Worm (Caenorhabditis elegans) whole organism, mixed stage, embryonic: Measurements from ENCODE around the gene D1014.6.

Experiments used
- elt-3 ChIP-seq: fragments of 150-350 bp; optimal IDR thresholded peaks from 2 replicates; lab custom pipeline; 2014; ENCODE audit warnings: missing biosample characterization, missing genetic modification characterization
- lin-13 ChIP-seq: fragments of 150-350 bp; optimal IDR thresholded peaks from 2 replicates; lab custom pipeline; 2014; ENCODE audit warnings: missing biosample characterization, missing genetic modification characterization
- mab-5 ChIP-seq: fragments of 150-350 bp; optimal IDR thresholded peaks from 2 replicates; lab custom pipeline; 2014; ENCODE audit warnings: missing biosample characterization, missing genetic modification characterization
- nhr-237 ChIP-seq: fragments of 150-350 bp; optimal IDR thresholded peaks from 2 replicates; lab custom pipeline; 2014; ENCODE audit warnings: missing biosample characterization, missing genetic modification characterization
- pha-4 ChIP-seq: fragments of 150-350 bp; optimal IDR thresholded peaks from 2 replicates; lab custom pipeline; 2018; ENCODE audit warnings: missing biosample characterization, missing genetic modification reagents, missing genetic modification characterization
- sptf-1 ChIP-seq: sonication (generic microtip); optimal IDR thresholded peaks from 2 replicates; lab custom pipeline; 2017; ENCODE audit warnings: mild to moderate bottlenecking, missing genetic modification characterization, moderate library complexity, missing compliant biosample characterization
- unc-39 ChIP-seq: fragments of 150-350 bp; optimal IDR thresholded peaks from 2 replicates; lab custom pipeline; 2014; ENCODE audit warnings: missing biosample characterization, missing genetic modification characterization

DNA sequence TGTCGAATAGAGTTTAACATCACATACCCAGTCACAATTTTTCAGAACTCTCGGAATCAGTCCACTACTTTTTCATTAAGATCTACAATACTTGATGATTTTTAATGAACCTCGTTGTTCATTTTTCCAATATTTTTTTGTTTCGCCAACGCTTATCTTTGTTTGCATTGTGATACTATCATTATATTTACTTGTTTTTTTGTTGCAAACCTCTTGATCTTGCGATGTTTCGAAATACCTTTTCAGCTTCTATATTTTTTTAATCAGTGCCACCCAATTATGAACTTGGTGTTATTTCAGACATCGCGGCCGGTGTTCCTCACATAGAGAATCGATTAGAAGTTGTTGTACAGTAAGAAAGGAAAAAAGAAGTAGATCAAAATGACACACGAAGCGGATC, 12.3 kb upstream of the D1014.6 start, which contains the start of gene myo-5:
- TF ChIP-seq sptf-1 (tag; lab: Kevin White, UChicago) (no peak), pha-4 (no peak), lin-13 (tag; lab: Kevin White, UChicago) (no peak), nhr-237 (tag; lab: Kevin White, UChicago) (no peak), elt-3 (tag; lab: Kevin White, UChicago) (no peak), mab-5 (no peak), unc-39 (tag; lab: Kevin White, UChicago) (no peak)
